Fruit fly (Drosophila melanogaster) whole organism, adult: Measurements from ENCODE around the gene ND-15.
A peak's percentile ranks its signal among the peaks of the same experiment; 100 is the strongest.

ENCODE experiments used
- CG12768 ChIP-seq: fragments of 200-800 bp; sonication (Bioruptor generic); optimal IDR thresholded peaks from 2 replicates; lab custom pipeline; 2017; ENCODE audit warnings: missing biosample characterization, missing genetic modification characterization, mild to moderate bottlenecking, moderate library complexity, missing genetic modification reagents
- CG14711 ChIP-seq: fragments of 200-800 bp; sonication (Bioruptor generic); optimal IDR thresholded peaks from 2 replicates; lab custom pipeline; 2018; ENCODE audit warnings: missing biosample characterization, mild to moderate bottlenecking, missing genetic modification characterization, moderate library complexity
- CG1620 ChIP-seq: fragments of 200-800 bp; sonication (Bioruptor generic); optimal IDR thresholded peaks from 2 replicates; lab custom pipeline; 2016; ENCODE audit warnings: missing biosample characterization, missing genetic modification characterization
- CG5204 ChIP-seq: fragments of 200-800 bp; sonication (Bioruptor generic); optimal IDR thresholded peaks from 2 replicates; lab custom pipeline; 2016; ENCODE audit warnings: missing biosample characterization, missing genetic modification characterization
- cic ChIP-seq: fragments of 200-800 bp; sonication (Bioruptor generic); optimal IDR thresholded peaks from 2 replicates; lab custom pipeline; 2017; ENCODE audit warnings: missing biosample characterization, mild to moderate bottlenecking, missing genetic modification characterization, moderate library complexity
- ovo ChIP-seq: fragments of 200-800 bp; sonication (Bioruptor generic); optimal IDR thresholded peaks from 2 replicates; lab custom pipeline; 2016; ENCODE audit warnings: missing biosample characterization, missing genetic modification characterization
- tj ChIP-seq: fragments of 200-800 bp; sonication (Bioruptor generic); optimal IDR thresholded peaks from 3 replicates; lab custom pipeline; 2017; ENCODE audit warnings: missing biosample characterization, mild to moderate bottlenecking, missing genetic modification characterization, moderate library complexity
- toe ChIP-seq: fragments of 200-800 bp; sonication (Bioruptor generic); optimal IDR thresholded peaks from 2 replicates; lab custom pipeline; 2016; ENCODE audit warnings: missing biosample characterization, missing genetic modification characterization

DNA sequence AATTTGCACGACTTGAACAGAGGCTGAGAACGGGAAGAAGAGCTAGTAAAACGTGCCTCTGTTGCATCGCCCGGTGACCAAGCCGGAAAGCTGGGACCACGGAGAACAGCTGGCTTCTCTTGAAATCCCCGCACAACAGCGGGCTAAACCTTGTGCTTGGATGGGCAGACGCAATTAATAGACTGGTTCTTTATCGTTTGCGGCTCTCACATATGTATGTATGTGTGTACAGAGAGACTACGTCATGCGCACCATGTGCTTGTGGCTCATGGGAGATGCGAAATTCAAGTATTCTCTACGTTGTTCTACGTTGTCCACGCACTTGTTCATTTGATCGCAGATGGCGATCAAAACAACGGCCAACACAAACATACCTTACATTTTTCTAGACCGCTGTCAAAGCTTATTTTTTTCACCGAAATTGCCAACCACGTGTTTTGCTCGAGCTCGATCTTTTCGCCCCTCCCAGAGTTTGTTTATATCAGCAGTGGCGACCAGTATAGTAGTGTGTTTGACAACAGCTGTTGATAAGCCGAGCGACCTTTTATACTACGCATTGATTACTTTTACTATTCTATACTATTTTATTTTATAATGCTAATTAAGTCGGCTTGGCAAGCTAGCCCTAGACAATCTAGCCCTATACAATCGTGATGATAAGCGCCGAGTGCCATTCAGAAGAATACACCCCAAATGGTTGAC is 5.3 kb upstream of the ND-15 start:
- TF ChIP-seq CG1620 (GFP tag; lab: Kevin White, UChicago), result no peak
- no peak for TF ChIP-seq CG14711 (tag; lab: Kevin White, UChicago)
- peak; percentile 39 for TF ChIP-seq CG12768 (GFP tag; lab: Kevin White, UChicago)
- TF ChIP-seq CG5204, result no peak
- TF ChIP-seq cic, result peak; percentile 97
- no peak for TF ChIP-seq tj (GFP tag; lab: Kevin White, UChicago)
- no peak for TF ChIP-seq toe
- no peak for TF ChIP-seq ovo (GFP tag; lab: Kevin White, UChicago)
